Fruit fly (Drosophila melanogaster) whole organism, embryonic: ENCODE results near the gene CG2794.

Source experiments
- Abd-B ChIP-seq: fragments of 200-800 bp; sonication (Bioruptor generic); optimal IDR thresholded peaks from 2 replicates; lab custom pipeline; 2018; ENCODE audit warnings: missing biosample characterization, mild to moderate bottlenecking, missing genetic modification characterization, moderate library complexity
- Awh ChIP-seq: fragments of 200-800 bp; sonication (Bioruptor generic); IDR thresholded peaks from 2 replicates; pipeline ENCODE4, ENCODE4 v1.3.6; 2022; ENCODE audit warnings: missing biosample characterization, missing genetic modification characterization
- CG10267 ChIP-seq: fragments of 200-800 bp; sonication (Bioruptor generic); optimal IDR thresholded peaks from 2 replicates; lab custom pipeline; 2018; ENCODE audit warnings: missing biosample characterization, mild to moderate bottlenecking, missing genetic modification characterization, moderate library complexity
- CG10543 ChIP-seq: fragments of 200-800 bp; sonication (Bioruptor generic); optimal IDR thresholded peaks from 3 replicates; lab custom pipeline; 2017; ENCODE audit warnings: missing biosample characterization, mild to moderate bottlenecking, missing genetic modification characterization, moderate library complexity
- CG11398 ChIP-seq: fragments of 200-800 bp; sonication (Bioruptor generic); optimal IDR thresholded peaks from 2 replicates; lab custom pipeline; 2016; ENCODE audit warnings: missing biosample characterization, missing genetic modification characterization
- CG11696 ChIP-seq: fragments of 200-800 bp; sonication (Bioruptor generic); IDR thresholded peaks from 2 replicates; pipeline ENCODE4 v1.3.6; 2022; ENCODE audit warnings: missing biosample characterization, missing genetic modification characterization
- CG12071 ChIP-seq: fragments of 200-800 bp; sonication (Bioruptor generic); optimal IDR thresholded peaks from 3 replicates; lab custom pipeline; 2018; ENCODE audit warnings: missing biosample characterization, mild to moderate bottlenecking, missing genetic modification characterization
- CG12219 ChIP-seq: fragments of 200-800 bp; sonication (Bioruptor generic); optimal IDR thresholded peaks from 3 replicates; lab custom pipeline; 2018; ENCODE audit warnings: missing biosample characterization, mild to moderate bottlenecking, missing genetic modification characterization
- CG12391 ChIP-seq: fragments of 200-800 bp; sonication (Bioruptor generic); optimal IDR thresholded peaks from 3 replicates; lab custom pipeline; 2018; ENCODE audit warnings: missing biosample characterization, mild to moderate bottlenecking, missing genetic modification characterization, moderate library complexity
- CG14710 ChIP-seq: fragments of 200-800 bp; sonication (Bioruptor generic); optimal IDR thresholded peaks from 3 replicates; lab custom pipeline; 2019; ENCODE audit warnings: missing biosample characterization, mild to moderate bottlenecking, missing genetic modification characterization, moderate library complexity
- CG15073 ChIP-seq: fragments of 200-800 bp; sonication (Bioruptor generic); optimal IDR thresholded peaks from 2 replicates; lab custom pipeline; 2016; ENCODE audit warnings: missing biosample characterization, missing genetic modification characterization
- CG16815 ChIP-seq: fragments of 200-800 bp; sonication (Bioruptor generic); optimal IDR thresholded peaks from 3 replicates; lab custom pipeline; 2017; ENCODE audit warnings: missing biosample characterization, mild to moderate bottlenecking, missing genetic modification characterization
- CG17612 ChIP-seq: fragments of 200-800 bp; sonication (Bioruptor generic); IDR thresholded peaks from 2 replicates; pipeline ENCODE4 v1.3.6; 2022; ENCODE audit warnings: missing biosample characterization, missing genetic modification characterization
- CG1792 ChIP-seq: fragments of 200-800 bp; sonication (Bioruptor generic); optimal IDR thresholded peaks from 2 replicates; lab custom pipeline; 2016; ENCODE audit warnings: missing biosample characterization, missing genetic modification characterization
- CG18619 ChIP-seq: fragments of 200-800 bp; sonication (Bioruptor generic); optimal IDR thresholded peaks from 3 replicates; lab custom pipeline; 2017; ENCODE audit warnings: missing biosample characterization, mild to moderate bottlenecking, missing genetic modification characterization
- CG2116 ChIP-seq: fragments of 200-800 bp; sonication (Bioruptor generic); optimal IDR thresholded peaks from 3 replicates; lab custom pipeline; 2018; ENCODE audit warnings: missing biosample characterization, mild to moderate bottlenecking, missing genetic modification characterization
- CG34422 ChIP-seq: fragments of 200-800 bp; sonication (Bioruptor generic); IDR thresholded peaks from 3 replicates; pipeline ENCODE4 v1.3.6; 2022; ENCODE audit warnings: missing biosample characterization, missing genetic modification characterization
- CG4282 ChIP-seq: fragments of 200-800 bp; sonication (Bioruptor generic); optimal IDR thresholded peaks from 2 replicates; lab custom pipeline; 2016; ENCODE audit warnings: missing biosample characterization, missing genetic modification characterization
- CG4617 ChIP-seq: fragments of 200-800 bp; sonication (Bioruptor generic); optimal IDR thresholded peaks from 3 replicates; lab custom pipeline; 2016; ENCODE audit warnings: missing biosample characterization, missing genetic modification characterization, borderline replicate concordance
- CG6175 ChIP-seq: fragments of 200-800 bp; sonication (Bioruptor generic); IDR thresholded peaks from 3 replicates; pipeline ENCODE4 v1.3.6; 2022; ENCODE audit warnings: missing biosample characterization, missing genetic modification characterization
- CG9215 ChIP-seq: fragments of 200-800 bp; sonication (Bioruptor generic); IDR thresholded peaks from 2 replicates; pipeline ENCODE4 v1.3.6; 2022; ENCODE audit warnings: missing biosample characterization, missing genetic modification characterization
- CG9437 ChIP-seq: fragments of 200-800 bp; sonication (Bioruptor generic); optimal IDR thresholded peaks from 2 replicates; lab custom pipeline; 2018; ENCODE audit warnings: missing biosample characterization, mild to moderate bottlenecking, missing genetic modification characterization
- CG9817 ChIP-seq: fragments of 200-800 bp; sonication (Bioruptor generic); optimal IDR thresholded peaks from 2 replicates; lab custom pipeline; 2018; ENCODE audit warnings: missing biosample characterization, mild to moderate bottlenecking, missing genetic modification characterization, moderate library complexity
- CTCF ChIP-seq: fragments of 200-800 bp; sonication (Bioruptor generic); optimal IDR thresholded peaks from 2 replicates; lab custom pipeline; 2017; ENCODE audit warnings: missing biosample characterization, mild to moderate bottlenecking, missing genetic modification characterization, moderate library complexity
- CoRest ChIP-seq: fragments of 200-800 bp; sonication (Bioruptor generic); optimal IDR thresholded peaks from 3 replicates; lab custom pipeline; 2018; ENCODE audit warnings: missing biosample characterization, mild to moderate bottlenecking, missing genetic modification characterization, moderate library complexity
- Dll ChIP-seq: fragments of 200-800 bp; sonication (Bioruptor generic); IDR thresholded peaks from 4 replicates; pipeline ENCODE4 v1.3.6; 2022; ENCODE audit warnings: missing biosample characterization, missing genetic modification characterization; ENCODE audit not compliant: partially characterized antibody
- Doc3 ChIP-seq: fragments of 200-800 bp; sonication (Bioruptor generic); IDR thresholded peaks from 3 replicates; pipeline ENCODE4 v1.3.6; 2022; ENCODE audit warnings: missing biosample characterization, missing genetic modification characterization; ENCODE audit not compliant: partially characterized antibody
- E2f1 ChIP-seq: fragments of 200-800 bp; sonication (Bioruptor generic); IDR thresholded peaks from 2 replicates; pipeline ENCODE4 v1.3.6; 2022; ENCODE audit warnings: missing biosample characterization, missing genetic modification characterization
- Elba2 ChIP-seq: fragments of 200-800 bp; sonication (Bioruptor generic); optimal IDR thresholded peaks from 3 replicates; lab custom pipeline; 2016; ENCODE audit warnings: missing biosample characterization, missing genetic modification characterization
- Fer3 ChIP-seq: fragments of 200-800 bp; sonication (Bioruptor generic); optimal IDR thresholded peaks from 2 replicates; lab custom pipeline; 2018; ENCODE audit warnings: missing biosample characterization, mild to moderate bottlenecking, missing genetic modification characterization, moderate library complexity
- Gug ChIP-seq: fragments of 200-800 bp; sonication (Bioruptor generic); IDR thresholded peaks from 4 replicates; pipeline ENCODE4 v1.3.6; 2022; ENCODE audit warnings: missing biosample characterization, missing genetic modification characterization
- HHEX ChIP-seq: fragments of 200-800 bp; sonication (Bioruptor generic); optimal IDR thresholded peaks from 3 replicates; lab custom pipeline; 2017; ENCODE audit warnings: missing biosample characterization, mild to moderate bottlenecking, missing genetic modification characterization, missing genetic modification reagents
- HmgD ChIP-seq: fragments of 200-800 bp; sonication (Bioruptor generic); optimal IDR thresholded peaks from 3 replicates; lab custom pipeline; 2016; ENCODE audit warnings: missing biosample characterization, missing genetic modification characterization
- Med ChIP-seq: fragments of 200-800 bp; sonication (Bioruptor generic); peaks from one replicate; lab custom pipeline; 2016; ENCODE audit warnings: missing biosample characterization, missing genetic modification characterization, mild to moderate bottlenecking, inconsistent platforms, moderate library complexity
- Meics ChIP-seq: fragments of 200-800 bp; sonication (Bioruptor generic); optimal IDR thresholded peaks from 2 replicates; lab custom pipeline; 2017; ENCODE audit warnings: missing biosample characterization, mild to moderate bottlenecking, missing genetic modification characterization
- Myb ChIP-seq: fragments of 200-800 bp; sonication (Bioruptor generic); optimal IDR thresholded peaks from 2 replicates; lab custom pipeline; 2016; ENCODE audit warnings: missing biosample characterization, missing genetic modification characterization
- Nf-YA ChIP-seq: fragments of 200-800 bp; sonication (Bioruptor generic); IDR thresholded peaks from 2 replicates; pipeline ENCODE4 v1.3.6; 2022; ENCODE audit warnings: missing biosample characterization, missing genetic modification characterization
- Oaz ChIP-seq: fragments of 200-800 bp; sonication (Bioruptor generic); IDR thresholded peaks from 2 replicates; pipeline ENCODE4 v1.3.6; 2022; ENCODE audit warnings: missing biosample characterization, missing genetic modification characterization
- Six4 ChIP-seq: fragments of 200-800 bp; sonication (Bioruptor generic); optimal IDR thresholded peaks from 2 replicates; lab custom pipeline; 2016; ENCODE audit warnings: missing biosample characterization, missing genetic modification characterization
- YL-1 ChIP-seq: fragments of 200-800 bp; sonication (Bioruptor generic); optimal IDR thresholded peaks from 3 replicates; lab custom pipeline; 2017; ENCODE audit warnings: missing biosample characterization, mild to moderate bottlenecking, missing genetic modification characterization
- ara ChIP-seq: fragments of 200-800 bp; sonication (Bioruptor generic); IDR thresholded peaks from 2 replicates; pipeline ENCODE4 v1.3.6; 2022; ENCODE audit warnings: missing biosample characterization, missing genetic modification characterization
- ato ChIP-seq: fragments of 200-800 bp; sonication (Bioruptor generic); IDR thresholded peaks from 2 replicates; pipeline ENCODE4 v1.3.6; 2022; ENCODE audit warnings: missing biosample characterization, missing genetic modification characterization; ENCODE audit not compliant: partially characterized antibody
- ems ChIP-seq: fragments of 200-800 bp; sonication (Bioruptor generic); optimal IDR thresholded peaks from 3 replicates; lab custom pipeline; 2016; ENCODE audit warnings: missing biosample characterization, missing genetic modification characterization
- hbn ChIP-seq: fragments of 200-800 bp; sonication (Bioruptor generic); IDR thresholded peaks from 2 replicates; pipeline ENCODE4 v1.3.6; 2022; ENCODE audit warnings: missing biosample characterization, missing genetic modification characterization; ENCODE audit not compliant: partially characterized antibody
- pho ChIP-seq: fragments of 200-800 bp; sonication (Bioruptor generic); optimal IDR thresholded peaks from 2 replicates; lab custom pipeline; 2016; ENCODE audit warnings: missing biosample characterization, missing genetic modification characterization
- sens-2 ChIP-seq: fragments of 200-800 bp; sonication (Bioruptor generic); IDR thresholded peaks from 2 replicates; pipeline ENCODE4 v1.3.6; 2022; ENCODE audit warnings: missing biosample characterization, missing genetic modification characterization
- stwl ChIP-seq: fragments of 200-800 bp; sonication (Bioruptor generic); optimal IDR thresholded peaks from 3 replicates; lab custom pipeline; 2018; ENCODE audit warnings: missing biosample characterization, mild to moderate bottlenecking, missing genetic modification characterization, moderate library complexity
- tin ChIP-seq: fragments of 200-800 bp; sonication (Bioruptor generic); optimal IDR thresholded peaks from 3 replicates; lab custom pipeline; 2016; ENCODE audit warnings: missing biosample characterization, missing genetic modification characterization
- tna ChIP-seq: fragments of 200-800 bp; sonication (Bioruptor generic); IDR thresholded peaks from 2 replicates; pipeline ENCODE4 v1.3.6; 2022; ENCODE audit warnings: missing biosample characterization, missing genetic modification characterization; ENCODE audit not compliant: partially characterized antibody
- unc-4 ChIP-seq: fragments of 200-800 bp; sonication (Bioruptor generic); IDR thresholded peaks from 2 replicates; pipeline ENCODE4 v1.3.6; 2022; ENCODE audit warnings: missing biosample characterization, missing genetic modification characterization; ENCODE audit not compliant: partially characterized antibody

Gene CG2794

DNA sequence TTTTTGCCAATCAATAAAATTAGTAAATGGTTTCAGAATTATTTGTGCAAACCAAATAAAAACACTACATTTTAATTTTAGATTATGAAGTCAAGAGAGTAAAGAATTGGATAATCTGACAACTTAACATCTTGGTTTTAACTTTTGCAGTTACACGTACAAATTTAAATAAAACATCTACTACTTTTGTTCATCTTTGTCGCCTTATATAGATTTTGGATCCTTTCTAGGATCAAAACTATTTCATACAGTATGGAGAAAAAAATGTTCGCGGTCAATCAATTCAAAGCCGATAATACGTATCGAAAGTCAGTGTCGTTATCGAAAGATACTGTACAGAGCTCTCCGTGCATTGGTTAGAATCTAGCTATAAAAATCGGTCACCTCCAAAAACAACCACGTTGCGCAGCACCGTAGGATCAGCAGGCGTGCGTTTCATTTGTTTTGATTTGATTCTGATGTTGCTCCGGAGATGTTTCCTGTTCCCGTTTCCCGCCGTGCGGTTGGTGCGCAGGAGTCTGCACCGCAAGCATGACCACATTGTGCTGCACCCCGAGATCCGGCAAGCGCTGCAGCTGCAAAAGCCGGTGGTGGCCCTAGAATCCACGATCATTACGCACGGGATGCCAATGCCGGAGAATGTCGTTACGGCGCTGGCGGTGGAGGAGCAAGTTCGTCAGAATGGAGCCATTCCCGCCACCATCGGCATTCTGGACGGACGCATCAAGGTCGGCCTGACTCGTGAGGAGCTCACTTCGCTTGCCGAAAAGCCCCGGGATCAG is at the start of gene CG2794, which contains the start of gene uncNacbeta (continued):
- TF ChIP-seq tna (GFP tag; lab: Robert Waterston, UW) (peak; percentile 83), CG4617 (peak; percentile 10), ara (GFP tag; lab: Robert Waterston, UW) (no peak), YL-1 (no peak), Six4 (GFP tag; lab: Kevin White, UChicago) (no peak), ems (no peak), CG4282 (no peak), Myb (GFP tag; lab: Kevin White, UChicago) (peak; percentile 37), Doc3 (GFP tag; lab: Robert Waterston, UW) (peak; percentile 68; the same call in 2 of the 3 replicates), tin (no peak), CG34422 (GFP tag; lab: Robert Waterston, UW) (peak; percentile 48; the same call in 1 of the 3 replicates), unc-4 (GFP tag; lab: Robert Waterston, UW) (peak; percentile 63), CG17612 (no peak), hbn (GFP tag; lab: Robert Waterston, UW) (peak; percentile 56), pho (no peak), Fer3 (no peak), Elba2 (GFP tag; lab: Kevin White, UChicago) (no peak), CG6175 (GFP tag; lab: Robert Waterston, UW) (no peak), sens-2 (GFP tag; lab: Robert Waterston, UW) (no peak), CG1792 (no peak), CG2116 (GFP tag; lab: Kevin White, UChicago) (peak; percentile 90), CG10543 (GFP tag; lab: Kevin White, UChicago) (no peak), CG9215 (no peak), CG16815 (GFP tag; lab: Kevin White, UChicago) (no peak), CTCF (no peak), Abd-B (GFP tag; lab: Kevin White, UChicago) (no peak), Awh (GFP tag; lab: Robert Waterston, UW) (no peak), Dll (GFP tag; lab: Robert Waterston, UW) (peak; percentile 73), stwl (tag; lab: Kevin White, UChicago) (peak; percentile 21), E2f1 (GFP tag; lab: Robert Waterston, UW) (no peak), ato (GFP tag; lab: Robert Waterston, UW) (peak; percentile 85), HmgD (peak; percentile 57), CG12391 (peak; percentile 8), CG9437 (no peak), CG14710 (tag; lab: Kevin White, UChicago) (peak; percentile 8), CG12219 (GFP tag; lab: Kevin White, UChicago) (no peak), CG11696 (GFP tag; lab: Robert Waterston, UW) (no peak), CG11398 (GFP tag; lab: Kevin White, UChicago) (peak; percentile 8), CG12071 (GFP tag; lab: Kevin White, UChicago) (no peak), CG15073 (GFP tag; lab: Kevin White, UChicago) (no peak), CG9817 (no peak), CoRest (peak; percentile 25), Gug (peak; percentile 24; the same call in 1 of the 4 replicates), Nf-YA (no peak), HHEX (no peak), CG18619 (GFP tag; lab: Kevin White, UChicago) (no peak), Oaz (GFP tag; lab: Robert Waterston, UW) (no peak), Med (GFP tag; lab: Kevin White, UChicago) (peak; percentile 88), Meics (no peak), CG10267 (tag; lab: Kevin White, UChicago) (peak; percentile 38)
